Fruit fly (Drosophila melanogaster): ENCODE results near the gene eIF3e.

Gene eIF3e

DNA sequence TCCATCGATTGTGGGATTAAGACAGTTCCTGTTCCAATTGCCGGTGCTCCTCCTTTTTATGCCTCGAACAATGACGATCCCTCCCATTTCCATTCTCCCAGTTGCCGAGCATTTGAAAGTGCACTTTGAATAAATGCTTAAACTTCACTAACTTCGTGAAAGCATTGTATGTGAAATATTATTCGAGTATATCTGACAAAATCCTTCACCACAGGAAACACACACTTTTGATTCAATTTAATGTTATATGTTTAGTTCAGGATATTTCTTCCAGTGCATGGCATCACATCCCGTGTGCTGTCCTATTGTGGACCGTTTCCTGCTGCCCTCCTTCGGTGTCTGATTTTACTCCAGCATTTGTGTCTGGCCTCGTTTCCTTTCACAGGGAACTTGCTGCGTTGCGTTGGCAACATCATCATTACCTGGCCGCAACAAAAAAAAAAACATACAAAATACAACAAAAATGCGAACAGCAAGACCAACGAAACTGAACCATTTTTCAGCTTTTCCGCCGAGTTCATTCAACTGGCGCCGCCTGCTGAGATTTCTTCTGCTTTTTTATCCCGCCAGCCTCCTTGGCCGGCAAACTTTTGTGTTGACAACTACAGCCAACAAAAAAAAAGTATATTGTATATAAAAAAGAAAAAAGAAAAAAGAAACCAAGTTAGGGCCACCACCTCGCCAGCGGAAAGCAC, 34.2 kb downstream of the eIF3e start:
- TF ChIP-seq CG9948 (tag; optimal IDR thresholded peaks at IDR 0.05): peak; percentile 83
- TF ChIP-seq D1 (tag; optimal IDR thresholded peaks at IDR 0.05): peak; percentile 19
- peak; percentile 80 for TF ChIP-seq Pif1A (GFP tag; optimal IDR thresholded peaks at IDR 0.05)
- peak; percentile 69 for TF ChIP-seq CG34367 (tag; optimal IDR thresholded peaks at IDR 0.05)
- TF ChIP-seq Ets98B (GFP tag; IDR thresholded peaks at IDR 0.05): peak; percentile 78
- peak; percentile 58 for TF ChIP-seq Snoo (tag; optimal IDR thresholded peaks at IDR 0.05)
- peak; percentile 49; the same call in 1 of the 2 replicates for TF ChIP-seq rn (GFP tag; IDR thresholded peaks at IDR 0.05)
- peak; percentile 90 for TF ChIP-seq CG8301 (tag; optimal IDR thresholded peaks at IDR 0.05)
- TF ChIP-seq CG15710 (tag; optimal IDR thresholded peaks at IDR 0.05): peak; percentile 63
- TF ChIP-seq CG32121 (GFP tag; IDR thresholded peaks at IDR 0.05): peak; percentile 60
- peak; percentile 68 for TF ChIP-seq CG8159 (tag; optimal IDR thresholded peaks at IDR 0.05)
- no peak for TF ChIP-seq CG10348 (GFP tag; IDR thresholded peaks at IDR 0.05)
- TF ChIP-seq CG4496 (GFP tag; IDR thresholded peaks at IDR 0.05): peak; percentile 87
- TF ChIP-seq CG14655 (GFP tag; optimal IDR thresholded peaks at IDR 0.05): peak; percentile 89
- TF ChIP-seq fd96Ca (GFP tag; IDR thresholded peaks at IDR 0.05): peak; percentile 73
- TF ChIP-seq CG17806 (tag; optimal IDR thresholded peaks at IDR 0.05): peak; percentile 75
- TF ChIP-seq CG12605 (GFP tag; IDR thresholded peaks at IDR 0.05): peak; percentile 86
- peak; percentile 64 for TF ChIP-seq Pif1B (GFP tag; optimal IDR thresholded peaks at IDR 0.05)
- peak; percentile 86 for TF ChIP-seq EcR (GFP tag; optimal IDR thresholded peaks at IDR 0.05)
- no peak for TF ChIP-seq CG13204 (GFP tag; optimal IDR thresholded peaks at IDR 0.05)
- TF ChIP-seq gl (tag; optimal IDR thresholded peaks at IDR 0.05): peak; percentile 62

DNA sequence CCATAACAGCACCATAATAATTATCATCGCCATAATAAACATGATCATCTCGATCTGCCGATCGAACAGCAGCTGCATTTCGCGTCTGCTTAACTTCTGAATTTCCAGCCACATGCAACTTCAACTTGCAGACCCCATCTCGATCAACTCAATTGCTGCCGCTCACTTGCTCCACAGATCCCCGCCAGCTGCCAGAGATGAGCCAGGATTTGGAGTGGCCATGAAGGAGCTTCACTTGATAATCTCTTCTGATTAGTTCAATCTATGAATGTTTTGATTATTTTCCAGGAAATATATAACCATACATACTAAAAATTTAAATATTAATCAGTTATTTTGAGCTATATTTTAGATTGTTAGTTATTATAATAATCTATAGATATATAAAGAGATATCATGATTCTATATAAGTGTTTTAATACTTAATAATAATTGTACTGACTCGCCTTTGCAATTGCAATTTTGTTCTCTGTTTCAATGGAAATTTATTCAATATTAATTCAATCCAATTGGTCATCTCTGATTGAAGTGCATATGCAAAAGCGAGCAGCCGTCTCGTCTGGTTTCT, 35.2 kb downstream of the eIF3e start:
- TF ChIP-seq CG17806 (tag; optimal IDR thresholded peaks at IDR 0.05) (peak; percentile 31), CG32121 (GFP tag; IDR thresholded peaks at IDR 0.05) (no peak), EcR (GFP tag; optimal IDR thresholded peaks at IDR 0.05) (peak; percentile 22), CG13204 (GFP tag; optimal IDR thresholded peaks at IDR 0.05) (no peak), CG15710 (tag; optimal IDR thresholded peaks at IDR 0.05) (peak; percentile 3), D1 (tag; optimal IDR thresholded peaks at IDR 0.05) (peak; percentile 16), CG9948 (tag; optimal IDR thresholded peaks at IDR 0.05) (peak; percentile 43), CG14655 (GFP tag; optimal IDR thresholded peaks at IDR 0.05) (peak; percentile 70), CG34367 (tag; optimal IDR thresholded peaks at IDR 0.05) (no peak), rn (GFP tag; IDR thresholded peaks at IDR 0.05) (no peak), CG8301 (tag; optimal IDR thresholded peaks at IDR 0.05) (peak; percentile 47), Ets98B (GFP tag; IDR thresholded peaks at IDR 0.05) (no peak), CG8159 (tag; optimal IDR thresholded peaks at IDR 0.05) (peak; percentile 68), Pif1B (GFP tag; optimal IDR thresholded peaks at IDR 0.05) (peak; percentile 9), Pif1A (GFP tag; optimal IDR thresholded peaks at IDR 0.05) (no peak), fd96Ca (GFP tag; IDR thresholded peaks at IDR 0.05) (no peak), CG4496 (GFP tag; IDR thresholded peaks at IDR 0.05) (peak; percentile 6; the same call in 1 of the 3 replicates)

DNA sequence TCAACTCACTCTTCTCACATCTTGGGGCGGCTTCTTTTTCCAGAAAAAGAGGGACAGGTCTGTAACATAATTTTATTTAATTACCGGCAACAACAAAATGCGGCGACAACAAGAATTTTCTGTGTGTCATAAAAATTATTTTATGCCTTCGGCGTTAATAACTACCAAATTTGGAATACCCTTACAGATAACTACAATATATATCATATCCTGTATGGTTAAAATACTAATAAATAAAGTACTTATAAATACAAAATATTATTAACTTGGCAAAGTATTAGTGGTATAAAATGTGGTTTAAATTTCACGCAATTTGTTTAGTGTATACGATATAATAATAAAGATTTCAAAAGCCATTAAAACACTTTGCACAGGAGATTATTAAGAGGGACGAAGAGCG, 36.0 kb downstream of the eIF3e start:
- TF ChIP-seq CG13204 (GFP tag; optimal IDR thresholded peaks at IDR 0.05) (no peak), Snoo (tag; optimal IDR thresholded peaks at IDR 0.05) (no peak), CG14655 (GFP tag; optimal IDR thresholded peaks at IDR 0.05) (no peak), Pif1B (GFP tag; optimal IDR thresholded peaks at IDR 0.05) (no peak), CG15710 (tag; optimal IDR thresholded peaks at IDR 0.05) (peak; percentile 28), Pif1A (GFP tag; optimal IDR thresholded peaks at IDR 0.05) (no peak), EcR (GFP tag; optimal IDR thresholded peaks at IDR 0.05) (no peak), CG34367 (tag; optimal IDR thresholded peaks at IDR 0.05) (no peak), CG8159 (tag; optimal IDR thresholded peaks at IDR 0.05) (peak; percentile 2), CG9948 (tag; optimal IDR thresholded peaks at IDR 0.05) (peak; percentile 6), CG4496 (GFP tag; IDR thresholded peaks at IDR 0.05) (no peak), CG8301 (tag; optimal IDR thresholded peaks at IDR 0.05) (no peak), Ets98B (GFP tag; IDR thresholded peaks at IDR 0.05) (no peak), rn (GFP tag; IDR thresholded peaks at IDR 0.05) (no peak), fd96Ca (GFP tag; IDR thresholded peaks at IDR 0.05) (no peak), D1 (tag; optimal IDR thresholded peaks at IDR 0.05) (no peak), CG12605 (GFP tag; IDR thresholded peaks at IDR 0.05) (no peak), gl (tag; optimal IDR thresholded peaks at IDR 0.05) (no peak), CG17806 (tag; optimal IDR thresholded peaks at IDR 0.05) (peak; percentile 11), CG32121 (GFP tag; IDR thresholded peaks at IDR 0.05) (no peak), CG10348 (GFP tag; IDR thresholded peaks at IDR 0.05) (no peak)

DNA sequence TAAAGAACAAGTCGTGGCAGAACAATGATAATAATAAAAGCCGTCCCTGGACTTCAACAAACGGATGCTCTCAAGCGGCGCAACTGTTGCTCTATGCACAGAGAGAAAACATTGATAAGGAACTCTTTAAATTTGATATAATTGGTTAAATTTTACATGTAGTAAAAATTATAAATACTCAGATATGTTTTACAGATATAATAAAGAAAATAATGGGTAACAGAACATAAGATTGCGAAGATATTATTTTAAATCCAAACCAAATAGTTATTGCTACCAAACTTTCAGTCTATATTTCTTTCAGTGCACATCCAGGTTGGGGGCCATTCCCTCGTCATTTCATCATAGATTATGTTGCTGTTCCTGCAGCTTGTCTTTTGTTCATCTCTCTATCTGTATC, 37.0 kb downstream of the eIF3e start:
- peak; percentile 75 for TF ChIP-seq CG8159 (tag; optimal IDR thresholded peaks at IDR 0.05)
- TF ChIP-seq EcR (GFP tag; optimal IDR thresholded peaks at IDR 0.05): no peak
- no peak for TF ChIP-seq fd96Ca (GFP tag; IDR thresholded peaks at IDR 0.05)
- TF ChIP-seq CG17806 (tag; optimal IDR thresholded peaks at IDR 0.05): peak; percentile 79
- TF ChIP-seq Pif1B (GFP tag; optimal IDR thresholded peaks at IDR 0.05): peak; percentile 52
- peak; percentile 32 for TF ChIP-seq D1 (tag; optimal IDR thresholded peaks at IDR 0.05)
- TF ChIP-seq CG34367 (tag; optimal IDR thresholded peaks at IDR 0.05): peak; percentile 43
- peak; percentile 89 for TF ChIP-seq CG14655 (GFP tag; optimal IDR thresholded peaks at IDR 0.05)
- TF ChIP-seq gl (tag; optimal IDR thresholded peaks at IDR 0.05): peak; percentile 14
- TF ChIP-seq Pif1A (GFP tag; optimal IDR thresholded peaks at IDR 0.05): peak; percentile 7
- peak; percentile 84 for TF ChIP-seq CG8301 (tag; optimal IDR thresholded peaks at IDR 0.05)
- TF ChIP-seq Ets98B (GFP tag; IDR thresholded peaks at IDR 0.05): peak; percentile 50; the same call in 1 of the 2 replicates
- peak; percentile 83 for TF ChIP-seq CG9948 (tag; optimal IDR thresholded peaks at IDR 0.05)
- TF ChIP-seq rn (GFP tag; IDR thresholded peaks at IDR 0.05): no peak
- TF ChIP-seq CG10348 (GFP tag; IDR thresholded peaks at IDR 0.05): no peak
- peak; percentile 67 for TF ChIP-seq CG15710 (tag; optimal IDR thresholded peaks at IDR 0.05)
- no peak for TF ChIP-seq CG13204 (GFP tag; optimal IDR thresholded peaks at IDR 0.05)
- no peak for TF ChIP-seq Snoo (tag; optimal IDR thresholded peaks at IDR 0.05)
- no peak for TF ChIP-seq CG32121 (GFP tag; IDR thresholded peaks at IDR 0.05)
- TF ChIP-seq CG12605 (GFP tag; IDR thresholded peaks at IDR 0.05): no peak
- peak; percentile 78 for TF ChIP-seq CG4496 (GFP tag; IDR thresholded peaks at IDR 0.05)
